Fruit fly (Drosophila melanogaster): ENCODE measurements around the gene XNP.

XNP gene

DNA sequence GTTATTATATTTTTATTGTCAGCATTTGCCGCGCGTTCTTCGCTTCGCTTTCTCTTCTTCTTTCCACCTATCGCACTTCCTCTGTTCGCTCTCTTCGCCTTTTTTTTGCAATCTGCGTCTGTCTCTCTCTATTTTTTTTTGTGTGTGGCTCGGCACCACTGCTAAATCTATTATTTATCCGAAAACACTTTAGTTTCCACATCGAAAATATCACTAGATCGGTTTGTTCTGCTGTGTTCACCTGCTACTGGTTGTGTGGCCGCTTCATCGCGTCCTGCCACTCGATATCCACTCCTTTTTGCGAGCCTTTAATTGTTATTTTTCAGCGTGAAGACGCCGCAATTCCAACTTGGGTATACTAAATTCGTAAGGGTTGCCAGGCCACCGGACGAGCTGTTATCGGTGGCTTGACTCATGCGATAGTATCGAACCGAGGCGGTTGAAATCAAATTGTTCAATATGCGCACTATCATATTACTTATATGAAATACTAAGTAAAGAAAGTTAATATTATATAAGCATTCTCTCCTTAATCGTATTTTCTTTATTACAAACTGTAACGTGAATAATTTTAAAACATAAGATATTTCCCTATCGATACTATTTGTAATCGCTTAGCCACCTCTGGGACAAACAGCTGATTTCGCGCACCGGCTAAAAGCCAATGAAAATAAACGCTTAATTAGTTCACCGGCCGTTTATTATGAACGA is at the start of gene XNP, which contains the start of the genes CG42488 and CG5116 (continued):
- TF ChIP-seq gcm (GFP tag; optimal IDR thresholded peaks at IDR 0.05) (no peak), Ssrp (tag; optimal IDR thresholded peaks at IDR 0.05) (peak; percentile 15), CG8765 (GFP tag; IDR thresholded peaks at IDR 0.05) (no peak; the same call in 1 of the 2 replicates), Ets97D (GFP tag; optimal IDR thresholded peaks at IDR 0.05) (peak; percentile 71), cwo (GFP tag; optimal IDR thresholded peaks at IDR 0.05) (no peak), CG3281 (GFP tag; optimal IDR thresholded peaks at IDR 0.05) (peak; percentile 68), Sry-β (GFP tag; optimal IDR thresholded peaks at IDR 0.05) (peak; percentile 34), CG1602 (GFP tag; optimal IDR thresholded peaks at IDR 0.05) (peak; percentile 26), CG18619 (GFP tag; optimal IDR thresholded peaks at IDR 0.05) (peak; percentile 31), B-H1 (GFP tag; IDR thresholded peaks at IDR 0.05) (no peak), bab2 (GFP tag; optimal IDR thresholded peaks at IDR 0.05) (peak; percentile 11), CG12104 (GFP tag; optimal IDR thresholded peaks at IDR 0.05) (peak; percentile 11), gro (GFP tag; optimal IDR thresholded peaks at IDR 0.05) (no peak), H2.0 (GFP tag; IDR thresholded peaks at IDR 0.05) (no peak), Fer3 (tag; optimal IDR thresholded peaks at IDR 0.05) (peak; percentile 45), chinmo (GFP tag; IDR thresholded peaks at IDR 0.05; ENCODE audit: partially characterized antibody) (peak; percentile 96), gsb (GFP tag; IDR thresholded peaks at IDR 0.05) (no peak), exex (tag; optimal IDR thresholded peaks at IDR 0.05) (peak; percentile 51), Gug (GFP tag; IDR thresholded peaks at IDR 0.05) (peak; percentile 61; the same call in 2 of the 4 replicates), inv (GFP tag; IDR thresholded peaks at IDR 0.05; ENCODE audit: partially characterized antibody) (peak; percentile 98), Aef1 (GFP tag; IDR thresholded peaks at IDR 0.05) (peak; percentile 40; the same call in 1 of the 3 replicates), sqz (GFP tag; optimal IDR thresholded peaks at IDR 0.05) (peak; percentile 98), CG4820 (GFP tag; optimal IDR thresholded peaks at IDR 0.05) (peak; percentile 9), CG11085 (GFP tag; IDR thresholded peaks at IDR 0.05) (no peak), HLH4C (GFP tag; IDR thresholded peaks at IDR 0.05; ENCODE audit: partially characterized antibody) (peak; percentile 98), CG16813 (GFP tag; IDR thresholded peaks at IDR 0.05; ENCODE audit: partially characterized antibody) (peak; percentile 99), ci (GFP tag; IDR thresholded peaks at IDR 0.05) (peak; percentile 12; the same call in 1 of the 3 replicates), az2 (GFP tag; optimal IDR thresholded peaks at IDR 0.05) (peak; percentile 27), CG14667 (GFP tag; IDR thresholded peaks at IDR 0.05) (no peak), CG15514 (GFP tag; optimal IDR thresholded peaks at IDR 0.05) (peak; percentile 75), pfk (GFP tag; optimal IDR thresholded peaks at IDR 0.05) (no peak), CG8359 (GFP tag; optimal IDR thresholded peaks at IDR 0.05; ENCODE audit: borderline replicate concordance) (no peak), Vsx1 (GFP tag; optimal IDR thresholded peaks at IDR 0.05) (peak; percentile 86), CG10366 (GFP tag; IDR thresholded peaks at IDR 0.05) (peak; percentile 27; the same call in 1 of the 2 replicates), amos (GFP tag; IDR thresholded peaks at IDR 0.05; ENCODE audit: partially characterized antibody) (peak; percentile 97), CG2120 (GFP tag; optimal IDR thresholded peaks at IDR 0.05) (peak; percentile 64), CG17612 (GFP tag; IDR thresholded peaks at IDR 0.05) (no peak), CG32767 (GFP tag; IDR thresholded peaks at IDR 0.05) (peak; percentile 98), zen2 (GFP tag; IDR thresholded peaks at IDR 0.05; ENCODE audit: partially characterized antibody) (peak; percentile 96), MESR4 (GFP tag; optimal IDR thresholded peaks at IDR 0.05) (peak; percentile 69), CG14441 (GFP tag; IDR thresholded peaks at IDR 0.05) (0 out of 2 replicates have a peak, but pooled peaks have one; percentile 24), insv (GFP tag; optimal IDR thresholded peaks at IDR 0.05) (peak in 1 of 2 experiments; percentile 63), CG17829 (tag; optimal IDR thresholded peaks at IDR 0.05) (peak; percentile 66), CG30403 (GFP tag; optimal IDR thresholded peaks at IDR 0.05) (peak; percentile 63), ewg (GFP tag; optimal IDR thresholded peaks at IDR 0.05) (peak; percentile 48), CG14860 (GFP tag; IDR thresholded peaks at IDR 0.05; ENCODE audit: partially characterized antibody) (peak; percentile 99), CG9727 (GFP tag; optimal IDR thresholded peaks at IDR 0.05) (peak; percentile 57), Nf-YB (GFP tag; optimal IDR thresholded peaks at IDR 0.05) (peak; percentile 61)

Measured in whole organism, embryonic.